Fruit fly (Drosophila melanogaster) whole organism, wandering third instar larva: Measurements from ENCODE around the gene Mtr3.

Experiments
- Abd-B ChIP-seq: fragments of >200 bp; optimal IDR thresholded peaks from 2 replicates; lab custom pipeline; 2017; ENCODE audit warnings: missing biosample characterization, missing genetic modification characterization
- CG32264 ChIP-seq: fragments of 200-800 bp; sonication (Bioruptor generic); optimal IDR thresholded peaks from 2 replicates; lab custom pipeline; 2016; ENCODE audit warnings: missing biosample characterization, missing genetic modification characterization
- CG9705 ChIP-seq: fragments of 200-800 bp; sonication (Bioruptor generic); optimal IDR thresholded peaks from 2 replicates; lab custom pipeline; 2018; ENCODE audit warnings: missing biosample characterization, mild to moderate bottlenecking, missing genetic modification characterization
- CrebA ChIP-seq: fragments of 200-800 bp; sonication (Bioruptor generic); optimal IDR thresholded peaks from 2 replicates; lab custom pipeline; 2016; ENCODE audit warnings: missing biosample characterization, mild to moderate bottlenecking, missing genetic modification characterization, borderline replicate concordance
- Dif ChIP-seq: fragments of 200-275, 200-300 bp; sonication (Bioruptor generic); optimal IDR thresholded peaks from 2 replicates; lab custom pipeline; 2018; ENCODE audit warnings: missing biosample characterization, missing genetic modification characterization; ENCODE audit not compliant: partially characterized antibody
- GATAd ChIP-seq: sonication (Bioruptor generic); optimal IDR thresholded peaks from 2 replicates; lab custom pipeline; 2016; ENCODE audit warnings: missing biosample characterization, missing genetic modification characterization
- Hnf4 ChIP-seq: fragments of 200-800 bp; sonication (Bioruptor generic); optimal IDR thresholded peaks from 2 replicates; lab custom pipeline; 2016; ENCODE audit warnings: missing biosample characterization, mild to moderate bottlenecking, missing genetic modification characterization
- Hr78 ChIP-seq: fragments of >200 bp; optimal IDR thresholded peaks from 2 replicates; lab custom pipeline; 2017; ENCODE audit warnings: missing biosample characterization, missing genetic modification characterization
- Hr83 ChIP-seq: fragments of 200-300 bp; sonication (Bioruptor generic); optimal IDR thresholded peaks from 2 replicates; lab custom pipeline; 2016; ENCODE audit warnings: missing biosample characterization, mild to moderate bottlenecking, missing genetic modification characterization, moderate library complexity; ENCODE audit not compliant: poor library complexity, severe bottlenecking
- Jra ChIP-seq: sonication (Bioruptor generic); optimal IDR thresholded peaks from 2 replicates; lab custom pipeline; 2016; ENCODE audit warnings: missing biosample characterization, missing genetic modification characterization
- Mio ChIP-seq: sonication (Bioruptor generic); optimal IDR thresholded peaks from 2 replicates; lab custom pipeline; 2016; ENCODE audit warnings: missing biosample characterization, missing genetic modification characterization
- Myc ChIP-seq: fragments of >200 bp; optimal IDR thresholded peaks from 2 replicates; lab custom pipeline; 2017
- N ChIP-seq: fragments of >200 bp; optimal IDR thresholded peaks from 2 replicates; lab custom pipeline; 2018; ENCODE audit warnings: missing biosample characterization, missing external identifiers, missing genetic modification characterization
- OdsH ChIP-seq: fragments of 200-800 bp; sonication (Bioruptor generic); optimal IDR thresholded peaks from 2 replicates; lab custom pipeline; 2016; ENCODE audit warnings: missing biosample characterization, mild to moderate bottlenecking, missing genetic modification characterization
- Rel ChIP-seq, 2 experiments: fragments of 200-800 bp; sonication (Bioruptor generic) in 1 of 2; optimal IDR thresholded peaks; 2 replicates in 1 of 2; 3 replicates in 1 of 2; lab custom pipeline; 2016 to 2019; ENCODE audit warnings: mild to moderate bottlenecking in 2 of 2, missing biosample characterization in 2 of 2, missing genetic modification characterization in 2 of 2, moderate library complexity in 1 of 2
- Sp1 ChIP-seq: fragments of 200-800 bp; sonication (Bioruptor generic); optimal IDR thresholded peaks from 3 replicates; lab custom pipeline; 2019; ENCODE audit warnings: missing biosample characterization, mild to moderate bottlenecking, missing genetic modification characterization, moderate library complexity
- Vsx2 ChIP-seq: fragments of 200-300, 225-300 bp; sonication (Bioruptor generic); optimal IDR thresholded peaks from 2 replicates; lab custom pipeline; 2018; ENCODE audit warnings: missing biosample characterization, missing genetic modification characterization; ENCODE audit not compliant: partially characterized antibody
- br ChIP-seq: fragments of 200-800 bp; sonication (Bioruptor generic); optimal IDR thresholded peaks from 2 replicates; lab custom pipeline; 2016; ENCODE audit warnings: missing biosample characterization, missing genetic modification characterization
- brk ChIP-seq: fragments of 200-800 bp; sonication (Bioruptor generic); optimal IDR thresholded peaks from 2 replicates; lab custom pipeline; 2016; ENCODE audit warnings: missing biosample characterization, mild to moderate bottlenecking, missing genetic modification characterization
- dl ChIP-seq, 2 experiments: fragments of 175-275, 200-275 bp in 1 of 2; fragments of 200-275 bp in 1 of 2; sonication (Bioruptor generic); optimal IDR thresholded peaks; lab custom pipeline; 2018; ENCODE audit warnings: mild to moderate bottlenecking in 2 of 2, missing biosample characterization in 2 of 2, missing genetic modification characterization in 2 of 2, moderate library complexity in 2 of 2; ENCODE audit not compliant: partially characterized antibody in 2 of 2, insufficient read depth in 1 of 2
- dmrt93B ChIP-seq: fragments of 200-800 bp; sonication (Bioruptor generic); optimal IDR thresholded peaks from 2 replicates; lab custom pipeline; 2018; ENCODE audit warnings: missing biosample characterization, mild to moderate bottlenecking, missing genetic modification characterization
- dsf ChIP-seq: sonication (Bioruptor generic); optimal IDR thresholded peaks from 2 replicates; lab custom pipeline; 2016; ENCODE audit warnings: missing biosample characterization, missing genetic modification characterization, borderline replicate concordance
- ey ChIP-seq: fragments of 200-800 bp; sonication (Bioruptor generic); optimal IDR thresholded peaks from 2 replicates; lab custom pipeline; 2016; ENCODE audit warnings: missing biosample characterization, missing genetic modification characterization
- fru ChIP-seq: fragments of 200-800 bp; sonication (Bioruptor generic); optimal IDR thresholded peaks from 3 replicates; lab custom pipeline; 2016; ENCODE audit warnings: missing biosample characterization, mild to moderate bottlenecking, missing genetic modification characterization
- h ChIP-seq: fragments of 200-800 bp; sonication (Bioruptor generic); optimal IDR thresholded peaks from 3 replicates; lab custom pipeline; 2016; ENCODE audit warnings: missing biosample characterization, mild to moderate bottlenecking, missing genetic modification characterization
- jim ChIP-seq: fragments of 175-275, 200-325 bp; sonication (Bioruptor generic); optimal IDR thresholded peaks from 2 replicates; lab custom pipeline; 2016; ENCODE audit warnings: missing biosample characterization, mild to moderate bottlenecking, missing genetic modification characterization
- pan ChIP-seq: fragments of >200 bp; optimal IDR thresholded peaks from 2 replicates; lab custom pipeline; 2017
- psq ChIP-seq: fragments of 200-800 bp; sonication (Bioruptor generic); optimal IDR thresholded peaks from 3 replicates; lab custom pipeline; 2017; ENCODE audit warnings: missing biosample characterization, mild to moderate bottlenecking, missing genetic modification characterization, moderate library complexity
- rgr ChIP-seq: fragments of 200-800 bp; sonication (Bioruptor generic); optimal IDR thresholded peaks from 3 replicates; lab custom pipeline; 2016; ENCODE audit warnings: missing biosample characterization, mild to moderate bottlenecking, missing genetic modification characterization
- sage ChIP-seq: fragments of 200-800 bp; sonication (Bioruptor generic); optimal IDR thresholded peaks from 2 replicates; lab custom pipeline; 2016; ENCODE audit warnings: missing biosample characterization, mild to moderate bottlenecking, missing genetic modification characterization
- sv ChIP-seq: fragments of 200-800 bp; sonication (Bioruptor generic); optimal IDR thresholded peaks from 3 replicates; lab custom pipeline; 2016; ENCODE audit warnings: missing biosample characterization, missing genetic modification characterization
- tai ChIP-seq: sonication (Bioruptor generic); optimal IDR thresholded peaks from 2 replicates; lab custom pipeline; 2016; ENCODE audit warnings: missing biosample characterization, missing genetic modification characterization
- usp ChIP-seq: fragments of >200 bp; optimal IDR thresholded peaks from 2 replicates; lab custom pipeline; 2017; ENCODE audit warnings: missing biosample characterization, missing genetic modification characterization

The Mtr3 gene

dm6 chr3L:19952690-19953089 lies 39.2 kb upstream of the Mtr3 start, which contains the start of gene CG33710:
Gene CG33710 (minus strand): TSS chr3L:19952790.
- TF ChIP-seq psq (GFP tag; lab: Kevin White, UChicago) (no peak), OdsH (no peak), Hnf4 (no peak), dmrt93B (no peak)

dm6 chr3L:19951868-19952267 lies 38.4 kb upstream of the Mtr3 start, which contains the start of gene CG34258:
Gene CG34258 (minus strand): TSS chr3L:19951968.
- TF ChIP-seq rgr (GFP tag; lab: Kevin White, UChicago) (no peak), psq (GFP tag; lab: Kevin White, UChicago) (no peak), CG9705 (GFP tag; lab: Kevin White, UChicago) (no peak), dsf (no peak), Hr78 (GFP tag; lab: Kevin White, UChicago) (no peak), ey (GFP tag; lab: Kevin White, UChicago) (no peak), Abd-B (no peak), dl (GFP tag; optimal IDR thresholded peaks at IDR 0.05; lab: Kevin White, UChicago; ENCODE audit: insufficient read depth in 1 of 2, partially characterized antibody in 2 of 2) (no peak), usp (no peak), Jra (GFP tag; lab: Kevin White, UChicago) (no peak), tai (GFP tag; lab: Kevin White, UChicago) (no peak), br (no peak), h (GFP tag; lab: Kevin White, UChicago) (no peak), OdsH (no peak), sv (GFP tag; lab: Kevin White, UChicago) (no peak), pan (lab: Kevin White, UChicago) (no peak), CG32264 (no peak), GATAd (GFP tag; lab: Kevin White, UChicago) (no peak), sage (no peak)

dm6 chr3L:19951035-19951434 lies 37.5 kb upstream of the Mtr3 start, which contains the start of gene CG32219:
Gene CG32219 (minus strand): TSS chr3L:19951135.
- no peak for TF ChIP-seq dmrt93B
- no peak for TF ChIP-seq Mio

- TF ChIP-seq br: no peak
- TF ChIP-seq rgr (GFP tag; lab: Kevin White, UChicago): peak; percentile 3
- no peak for TF ChIP-seq dmrt93B
Observed at dm6 chr3L:19945469-19945868, 32.0 kb upstream of the Mtr3 start.

- TF ChIP-seq OdsH (no peak), fru (GFP tag; lab: Kevin White, UChicago) (no peak), ey (GFP tag; lab: Kevin White, UChicago) (no peak), Hr78 (GFP tag; lab: Kevin White, UChicago) (no peak), N (GFP tag; lab: Kevin White, UChicago) (no peak), Myc (lab: Kevin White, UChicago) (no peak), CG9705 (GFP tag; lab: Kevin White, UChicago) (no peak), Jra (GFP tag; lab: Kevin White, UChicago) (no peak), Sp1 (GFP tag; lab: Kevin White, UChicago) (no peak), dsf (no peak), brk (GFP tag; lab: Kevin White, UChicago) (no peak), usp (no peak), CrebA (no peak), Vsx2 (GFP tag; lab: Kevin White, UChicago) (no peak), Dif (GFP tag; lab: Kevin White, UChicago) (no peak), sage (no peak), CG32264 (no peak), psq (GFP tag; lab: Kevin White, UChicago) (no peak), Rel (GFP tag; optimal IDR thresholded peaks at IDR 0.05; lab: Kevin White, UChicago) (no peak), Rel (tag; optimal IDR thresholded peaks at IDR 0.05; lab: Kevin White, UChicago) (no peak), rgr (GFP tag; lab: Kevin White, UChicago) (no peak)
Observed at dm6 chr3L:19941162-19941561, 27.6 kb upstream of the Mtr3 start.

dm6 chr3L:19940349-19940748 lies 26.8 kb upstream of the Mtr3 start:
- TF ChIP-seq Hr83: no peak
- no peak for TF ChIP-seq dl (GFP tag; optimal IDR thresholded peaks at IDR 0.05; lab: Kevin White, UChicago; ENCODE audit: insufficient read depth in 1 of 2, partially characterized antibody in 2 of 2)
- no peak for TF ChIP-seq Dif (GFP tag; lab: Kevin White, UChicago)
- no peak for TF ChIP-seq Mio
- TF ChIP-seq jim (GFP tag; lab: Kevin White, UChicago): no peak
